Fruit fly (Drosophila melanogaster) S2 (cell line): ENCODE measurements around the gene CG34266.

Experiments
- CG8478 ChIP-seq: fragments of >200 bp; optimal IDR thresholded peaks from 2 replicates; lab custom pipeline; 2018
- CTCF ChIP-seq, 2 experiments: fragments of >200 bp; optimal IDR thresholded peaks; 2 replicates each; lab custom pipeline; 2018

- TF ChIP-seq CTCF (optimal IDR thresholded peaks at IDR 0.05; lab: Kevin White, UChicago): no peak
- TF ChIP-seq CG8478 (lab: Kevin White, UChicago): no peak
These were observed 14.1 kb downstream of the CG34266 start for dm6 chr3L:4691775-4692174.
